Worm (Caenorhabditis elegans) whole organism, late embryonic: ENCODE results near the gene D1086.12.

Source experiments
- K09A11.1 ChIP-seq: sonication (generic microtip); optimal IDR thresholded peaks from 2 replicates; lab custom pipeline; 2017; ENCODE audit warnings: antibody characterized with exemption, mild to moderate bottlenecking, missing genetic modification characterization, missing compliant biosample characterization; ENCODE audit not compliant: insufficient read depth
- T23F11.4 ChIP-seq: fragments of 200-800 bp; sonication (Bioruptor generic); optimal IDR thresholded peaks from 2 replicates; lab custom pipeline; 2018; ENCODE audit warnings: mild to moderate bottlenecking, missing genetic modification characterization, missing compliant biosample characterization
- ceh-9 ChIP-seq: sonication (generic microtip); optimal IDR thresholded peaks from 2 replicates; lab custom pipeline; 2016; ENCODE audit warnings: mild to moderate bottlenecking, missing genetic modification characterization, inconsistent platforms, missing compliant biosample characterization
- dmd-4 ChIP-seq: sonication (generic microtip); optimal IDR thresholded peaks from 2 replicates; lab custom pipeline; 2016; ENCODE audit warnings: borderline replicate concordance, missing genetic modification characterization, missing compliant biosample characterization
- dve-1 ChIP-seq: sonication (generic microtip); optimal IDR thresholded peaks from 2 replicates; lab custom pipeline; 2017; ENCODE audit warnings: antibody characterized with exemption, mild to moderate bottlenecking, missing genetic modification characterization, missing compliant biosample characterization
- elt-2 ChIP-seq: sonication (generic microtip); optimal IDR thresholded peaks from 2 replicates; lab custom pipeline; 2016; ENCODE audit warnings: missing genetic modification reagents, missing genetic modification characterization, missing compliant biosample characterization
- fkh-10 ChIP-seq: fragments of 150-350 bp; optimal IDR thresholded peaks from 2 replicates; lab custom pipeline; 2014; ENCODE audit warnings: missing biosample characterization, missing genetic modification reagents, missing genetic modification characterization
- hlh-13 ChIP-seq: fragments of 200-800 bp; sonication (Bioruptor generic); optimal IDR thresholded peaks from 2 replicates; lab custom pipeline; 2018; ENCODE audit warnings: mild to moderate bottlenecking, missing genetic modification characterization, missing compliant biosample characterization
- hlh-30 ChIP-seq: sonication (generic microtip); optimal IDR thresholded peaks from 2 replicates; lab custom pipeline; 2017; ENCODE audit warnings: antibody characterized with exemption, missing genetic modification characterization, missing compliant biosample characterization; ENCODE audit not compliant: insufficient read depth
- lim-6 ChIP-seq: sonication (generic microtip); optimal IDR thresholded peaks from 2 replicates; lab custom pipeline; 2016; ENCODE audit warnings: missing genetic modification characterization, missing compliant biosample characterization
- madf-2 ChIP-seq: sonication (generic microtip); optimal IDR thresholded peaks from 2 replicates; lab custom pipeline; 2017; ENCODE audit warnings: missing genetic modification characterization, missing compliant biosample characterization
- nfya-1 ChIP-seq: sonication (generic microtip); optimal IDR thresholded peaks from 2 replicates; lab custom pipeline; 2017; ENCODE audit warnings: missing genetic modification characterization, mild to moderate bottlenecking, missing compliant biosample characterization, antibody characterized with exemption, moderate library complexity
- nhr-11 ChIP-seq: fragments of 150-350 bp; optimal IDR thresholded peaks from 2 replicates; lab custom pipeline; 2014; ENCODE audit warnings: missing biosample characterization, missing genetic modification characterization
- unc-55 ChIP-seq: sonication (generic microtip); optimal IDR thresholded peaks from 2 replicates; lab custom pipeline; 2017; ENCODE audit warnings: missing biosample characterization, missing genetic modification reagents, missing genetic modification characterization

DNA sequence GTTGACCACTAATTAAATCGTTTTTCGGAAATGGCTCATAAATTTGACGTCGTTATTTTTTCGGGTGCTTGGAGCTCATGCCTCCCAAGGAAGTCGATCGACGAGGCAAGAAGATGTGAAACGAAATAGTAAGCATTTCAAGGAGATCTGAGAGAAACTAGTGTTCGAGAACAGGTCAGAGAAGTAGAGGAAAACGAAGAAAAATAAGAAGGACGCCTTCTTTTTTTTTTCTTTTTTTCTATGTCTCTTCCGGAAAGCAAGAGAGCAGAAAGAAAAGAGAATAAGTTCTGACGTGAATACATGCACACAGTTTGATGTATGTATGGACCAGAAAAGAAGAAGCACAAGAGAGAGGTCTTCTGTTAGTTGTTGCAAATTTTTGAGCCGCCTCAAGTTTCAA is 42.6 kb downstream of the D1086.12 start:
- TF ChIP-seq nhr-11 (tag; lab: Kevin White, UChicago), result no peak
- no peak for TF ChIP-seq unc-55 (GFP tag; lab: Kevin White, UChicago)
- no peak for TF ChIP-seq K09A11.1 (tag; lab: Kevin White, UChicago)
- no peak for TF ChIP-seq hlh-30
- no peak for TF ChIP-seq lim-6 (tag; lab: Kevin White, UChicago)
- TF ChIP-seq elt-2 (tag; lab: Kevin White, UChicago), result no peak
- TF ChIP-seq ceh-9 (tag; lab: Kevin White, UChicago), result no peak
- TF ChIP-seq hlh-13 (GFP tag; lab: Kevin White, UChicago), result no peak
- TF ChIP-seq dmd-4 (tag; lab: Kevin White, UChicago), result no peak
- no peak for TF ChIP-seq dve-1 (tag; lab: Kevin White, UChicago)
- TF ChIP-seq fkh-10 (GFP tag; lab: Kevin White, UChicago), result no peak
- TF ChIP-seq madf-2 (tag; lab: Kevin White, UChicago), result no peak
- no peak for TF ChIP-seq nfya-1
- no peak for TF ChIP-seq T23F11.4 (GFP tag; lab: Kevin White, UChicago)
